Worm (Caenorhabditis elegans) whole organism, L2 larva: ENCODE measurements around the gene T25G12.3.
A peak's percentile ranks its signal among the peaks of the same experiment; 100 is the strongest.

Experiments used
- C34F6.9 ChIP-seq: fragments of 150-350 bp; optimal IDR thresholded peaks from 2 replicates; lab custom pipeline; 2014; ENCODE audit warnings: missing biosample characterization, missing genetic modification characterization
- Y55F3AM.14 ChIP-seq: fragments of 200-800 bp; sonication (Bioruptor generic); optimal IDR thresholded peaks from 2 replicates; lab custom pipeline; 2018; ENCODE audit warnings: mild to moderate bottlenecking, missing genetic modification characterization, missing compliant biosample characterization
- ZK546.5 ChIP-seq: sonication (generic microtip); optimal IDR thresholded peaks from 2 replicates; lab custom pipeline; 2017; ENCODE audit warnings: missing biosample characterization, missing genetic modification characterization
- alr-1 ChIP-seq: fragments of 150-350 bp; optimal IDR thresholded peaks from 2 replicates; lab custom pipeline; 2014; ENCODE audit warnings: missing biosample characterization, missing genetic modification characterization
- blmp-1 ChIP-seq: sonication (generic microtip); optimal IDR thresholded peaks from 2 replicates; lab custom pipeline; 2017; ENCODE audit warnings: missing genetic modification characterization, mild to moderate bottlenecking, missing compliant biosample characterization, antibody characterized with exemption, moderate library complexity; ENCODE audit not compliant: insufficient read depth
- ceh-82 ChIP-seq: fragments of 150-350 bp; optimal IDR thresholded peaks from 2 replicates; lab custom pipeline; 2014; ENCODE audit warnings: missing biosample characterization, missing genetic modification characterization
- crh-2 ChIP-seq: sonication (generic microtip); optimal IDR thresholded peaks from 2 replicates; lab custom pipeline; 2017; ENCODE audit warnings: missing biosample characterization, missing genetic modification characterization
- dmd-4 ChIP-seq: sonication (generic microtip); optimal IDR thresholded peaks from 2 replicates; lab custom pipeline; 2017; ENCODE audit warnings: missing biosample characterization, missing genetic modification characterization
- elt-3 ChIP-seq: sonication (generic microtip); optimal IDR thresholded peaks from 2 replicates; lab custom pipeline; 2017; ENCODE audit warnings: missing biosample characterization, missing genetic modification characterization
- fos-1 ChIP-seq: fragments of 150-350 bp; optimal IDR thresholded peaks from 2 replicates; lab custom pipeline; 2014; ENCODE audit warnings: missing biosample characterization, missing genetic modification characterization
- gmeb-1 ChIP-seq: fragments of 150-350 bp; optimal IDR thresholded peaks from 2 replicates; lab custom pipeline; 2014; ENCODE audit warnings: missing biosample characterization, missing genetic modification characterization
- lin-11 ChIP-seq: fragments of 150-350 bp; sonication (generic microtip); optimal IDR thresholded peaks from 2 replicates; lab custom pipeline; 2014; ENCODE audit warnings: missing biosample characterization, missing genetic modification characterization, inconsistent platforms, mixed read lengths
- lsy-2 ChIP-seq, 2 experiments: fragments of 150-350 bp in 1 of 2; sonication (generic microtip) in 1 of 2; optimal IDR thresholded peaks; 2 replicates each; lab custom pipeline; 2014 to 2017; ENCODE audit warnings: missing biosample characterization in 2 of 2, missing genetic modification characterization in 2 of 2
- mab-5 ChIP-seq: fragments of 150-350 bp; optimal IDR thresholded peaks from 2 replicates; lab custom pipeline; 2014; ENCODE audit warnings: missing biosample characterization, missing genetic modification characterization
- mbf-1 ChIP-seq: sonication (generic microtip); optimal IDR thresholded peaks from 2 replicates; lab custom pipeline; 2017; ENCODE audit warnings: missing biosample characterization, missing genetic modification characterization
- mdl-1 ChIP-seq, 2 experiments: fragments of 150-350 bp in 1 of 2; sonication (generic microtip) in 1 of 2; optimal IDR thresholded peaks; 2 replicates each; lab custom pipeline; 2017; ENCODE audit warnings: missing biosample characterization in 2 of 2, missing genetic modification characterization in 2 of 2
- nhr-10 ChIP-seq: sonication (generic microtip); optimal IDR thresholded peaks from 2 replicates; lab custom pipeline; 2017; ENCODE audit warnings: missing biosample characterization, missing genetic modification characterization
- nhr-11 ChIP-seq: fragments of 150-350 bp; optimal IDR thresholded peaks from 2 replicates; lab custom pipeline; 2014; ENCODE audit warnings: missing biosample characterization, missing genetic modification characterization
- nhr-12 ChIP-seq: fragments of 150-350 bp; optimal IDR thresholded peaks from 2 replicates; lab custom pipeline; 2014; ENCODE audit warnings: missing biosample characterization, missing genetic modification characterization
- nhr-129 ChIP-seq: fragments of 150-350 bp; optimal IDR thresholded peaks from 2 replicates; lab custom pipeline; 2014; ENCODE audit warnings: missing biosample characterization, missing genetic modification characterization
- nhr-21 ChIP-seq: fragments of 150-350 bp; optimal IDR thresholded peaks from 2 replicates; lab custom pipeline; 2014; ENCODE audit warnings: missing biosample characterization, missing genetic modification characterization
- nhr-237 ChIP-seq: fragments of 150-350 bp; optimal IDR thresholded peaks from 2 replicates; lab custom pipeline; 2014; ENCODE audit warnings: missing biosample characterization, missing genetic modification characterization
- nhr-25 ChIP-seq: fragments of 150-350 bp; sonication (generic microtip); optimal IDR thresholded peaks from 3 replicates; lab custom pipeline; 2014; ENCODE audit warnings: missing biosample characterization, missing genetic modification characterization
- nhr-6 ChIP-seq: fragments of 150-350 bp; optimal IDR thresholded peaks from 2 replicates; lab custom pipeline; 2014; ENCODE audit warnings: missing biosample characterization, missing genetic modification characterization
- nhr-77 ChIP-seq: fragments of 150-350 bp; optimal IDR thresholded peaks from 2 replicates; lab custom pipeline; 2014; ENCODE audit warnings: missing biosample characterization, missing genetic modification characterization
- peb-1 ChIP-seq: fragments of 150-350 bp; optimal IDR thresholded peaks from 2 replicates; lab custom pipeline; 2014; ENCODE audit warnings: missing biosample characterization, missing genetic modification characterization
- sma-9 ChIP-seq, 2 experiments: fragments of 150-350 bp in 1 of 2; sonication (generic microtip) in 1 of 2; optimal IDR thresholded peaks; 2 replicates each; lab custom pipeline; 2014 to 2016; ENCODE audit warnings: missing genetic modification characterization in 2 of 2, mild to moderate bottlenecking in 1 of 2, missing biosample characterization in 1 of 2, missing compliant biosample characterization in 1 of 2, missing genetic modification reagents in 1 of 2, moderate library complexity in 1 of 2
- snpc-4 ChIP-seq: fragments of 150-350 bp; optimal IDR thresholded peaks from 2 replicates; lab custom pipeline; 2014; ENCODE audit warnings: missing biosample characterization, missing genetic modification characterization
- unc-39 ChIP-seq: fragments of 150-350 bp; optimal IDR thresholded peaks from 2 replicates; lab custom pipeline; 2014; ENCODE audit warnings: missing biosample characterization, missing genetic modification characterization
- unc-55 ChIP-seq: fragments of 150-350 bp; sonication (generic microtip); optimal IDR thresholded peaks from 3 replicates; lab custom pipeline; 2014; ENCODE audit warnings: missing biosample characterization, missing genetic modification reagents, missing genetic modification characterization
- unc-62 ChIP-seq: fragments of 150-350 bp; optimal IDR thresholded peaks from 2 replicates; lab custom pipeline; 2014; ENCODE audit warnings: missing biosample characterization, missing genetic modification reagents, missing genetic modification characterization
- zag-1 ChIP-seq: fragments of 150-350 bp; optimal IDR thresholded peaks from 2 replicates; lab custom pipeline; 2014; ENCODE audit warnings: missing biosample characterization, missing genetic modification characterization
- ztf-1 ChIP-seq: fragments of 200-800 bp; sonication (Bioruptor generic); conservative IDR thresholded peaks from 2 replicates; pipeline ENCODE4 v1.3.6; 2022; ENCODE audit warnings: missing genetic modification characterization, missing compliant biosample characterization
- ztf-11 ChIP-seq: sonication (generic microtip); optimal IDR thresholded peaks from 2 replicates; lab custom pipeline; 2017; ENCODE audit warnings: missing biosample characterization, missing genetic modification characterization
- ztf-4 ChIP-seq: fragments of 150-350 bp; optimal IDR thresholded peaks from 2 replicates; lab custom pipeline; 2014; ENCODE audit warnings: missing biosample characterization, missing genetic modification characterization

Gene T25G12.3

ce11 chrX:17227376-17227775 is 4.1 kb upstream of the T25G12.3 start:
- no peak for TF ChIP-seq unc-39 (tag; lab: Kevin White, UChicago)
- TF ChIP-seq crh-2 (tag; lab: Kevin White, UChicago), result no peak

ce11 chrX:17230108-17230507 is 1.3 kb upstream of the T25G12.3 start, which contains the start of gene T25G12.6:
Gene T25G12.6, minus strand, starts transcription at chrX:17230208.
- TF ChIP-seq nhr-11 (tag; lab: Kevin White, UChicago), result no peak
- TF ChIP-seq gmeb-1, result no peak
- TF ChIP-seq lsy-2 (tag; optimal IDR thresholded peaks at IDR 0.05; lab: Kevin White, UChicago), result no peak
- no peak for TF ChIP-seq Y55F3AM.14 (GFP tag; lab: Kevin White, UChicago)
- TF ChIP-seq fos-1 (tag; lab: Kevin White, UChicago), result peak; percentile 6
- TF ChIP-seq ceh-82 (tag; lab: Kevin White, UChicago), result no peak
- TF ChIP-seq, all 48 proteins: peak for 1

- TF ChIP-seq nhr-129 (tag; lab: Kevin White, UChicago) (no peak), lin-11 (no peak), snpc-4 (no peak), dmd-4 (tag; lab: Kevin White, UChicago) (no peak), ZK546.5 (tag; lab: Kevin White, UChicago) (no peak), sma-9 (GFP tag; optimal IDR thresholded peaks at IDR 0.05; lab: Kevin White, UChicago) (no peak), sma-9 (tag; optimal IDR thresholded peaks at IDR 0.05; lab: Kevin White, UChicago) (no peak), unc-39 (tag; lab: Kevin White, UChicago) (no peak)
- TF ChIP-seq, all 48 proteins: peak for 0
Measured at ce11 chrX:17234988-17235387, 3.5 kb downstream of the T25G12.3 start.

ce11 chrX:17235749-17236561 is 4.5 kb downstream of the T25G12.3 start, which contains the start of gene dhs-30:
Gene dhs-30, minus strand, starts transcription at chrX:17235838.
- TF ChIP-seq unc-62 (no peak), blmp-1 (tag; lab: Kevin White, UChicago) (no peak), ztf-4 (no peak), ztf-1 (GFP tag; lab: Robert Waterston, UW) (no peak), nhr-237 (tag; lab: Kevin White, UChicago) (no peak), nhr-129 (tag; lab: Kevin White, UChicago) (peak; percentile 15), nhr-10 (tag; lab: Kevin White, UChicago) (no peak), nhr-25 (tag; lab: Kevin White, UChicago) (peak; percentile 54), ztf-11 (tag; lab: Kevin White, UChicago) (no peak), lsy-2 (tag; optimal IDR thresholded peaks at IDR 0.05; lab: Kevin White, UChicago) (no peak), ZK546.5 (tag; lab: Kevin White, UChicago) (no peak), fos-1 (tag; lab: Kevin White, UChicago) (peak; percentile 12), mdl-1 (tag; optimal IDR thresholded peaks at IDR 0.05; lab: Kevin White, UChicago) (no peak), mab-5 (tag; lab: Kevin White, UChicago) (no peak), nhr-12 (tag; lab: Kevin White, UChicago) (no peak), peb-1 (no peak), snpc-4 (no peak), nhr-6 (no peak), elt-3 (tag; lab: Kevin White, UChicago) (no peak), crh-2 (tag; lab: Kevin White, UChicago) (no peak), alr-1 (tag; lab: Kevin White, UChicago) (no peak), nhr-21 (tag; lab: Kevin White, UChicago) (no peak), nhr-11 (tag; lab: Kevin White, UChicago) (no peak), dmd-4 (tag; lab: Kevin White, UChicago) (no peak)
- TF ChIP-seq, all 48 proteins: peak for 3

- TF ChIP-seq ztf-11 (tag; lab: Kevin White, UChicago) (no peak), C34F6.9 (no peak), nhr-77 (tag; lab: Kevin White, UChicago) (no peak), elt-3 (tag; lab: Kevin White, UChicago) (no peak), lin-11 (no peak), blmp-1 (tag; lab: Kevin White, UChicago) (no peak), zag-1 (tag; lab: Kevin White, UChicago) (no peak), nhr-11 (tag; lab: Kevin White, UChicago) (no peak), ceh-82 (tag; lab: Kevin White, UChicago) (no peak), unc-55 (GFP tag; lab: Kevin White, UChicago) (no peak), mab-5 (tag; lab: Kevin White, UChicago) (no peak), mbf-1 (tag; lab: Kevin White, UChicago) (no peak), unc-62 (no peak)
Measured at ce11 chrX:17237439-17237838, 6.0 kb downstream of the T25G12.3 start, which contains the start of gene T25G12.11. Gene T25G12.11, minus strand, starts transcription at chrX:17237539.
